Fruit fly (Drosophila melanogaster): ENCODE measurements around the gene daed.
A peak's percentile ranks its signal among the peaks of the same experiment; 100 is the strongest.

daed gene

dm6 chr2L:2236722-2237121 lies 20.6 kb upstream of the daed start, which contains the start of gene Sec24CD (continued):
- TF ChIP-seq Aef1 (GFP tag; IDR thresholded peaks at IDR 0.05) (no peak), CG31224 (GFP tag; IDR thresholded peaks at IDR 0.05) (no peak), CG4404 (GFP tag; IDR thresholded peaks at IDR 0.05) (no peak), Blimp-1 (GFP tag; optimal IDR thresholded peaks at IDR 0.05) (no peak), btn (GFP tag; optimal IDR thresholded peaks at IDR 0.05) (no peak), CG15011 (GFP tag; optimal IDR thresholded peaks at IDR 0.05) (no peak), Mad (GFP tag; optimal IDR thresholded peaks at IDR 0.05) (no peak), Gug (GFP tag; IDR thresholded peaks at IDR 0.05) (no peak), Med (GFP tag) (peak; percentile 57), CG4854 (GFP tag; optimal IDR thresholded peaks at IDR 0.05) (no peak), CG2120 (GFP tag; optimal IDR thresholded peaks at IDR 0.05) (peak; percentile 6), Bdp1 (GFP tag; optimal IDR thresholded peaks at IDR 0.05) (no peak), ap (GFP tag; IDR thresholded peaks at IDR 0.05) (no peak), oc (tag; optimal IDR thresholded peaks at IDR 0.05) (no peak), dan (GFP tag; IDR thresholded peaks at IDR 0.05) (no peak), lov (optimal IDR thresholded peaks at IDR 0.05) (no peak), lov (GFP tag; IDR thresholded peaks at IDR 0.05) (no peak), Xbp1 (GFP tag; optimal IDR thresholded peaks at IDR 0.05) (peak; percentile 79), dpn (GFP tag; optimal IDR thresholded peaks at IDR 0.05) (no peak), MESR4 (GFP tag; optimal IDR thresholded peaks at IDR 0.05) (peak; percentile 84), zfh1 (GFP tag; IDR thresholded peaks at IDR 0.05) (no peak), CG18764 (GFP tag; optimal IDR thresholded peaks at IDR 0.05) (no peak), CG18619 (GFP tag; optimal IDR thresholded peaks at IDR 0.05) (no peak), prd (optimal IDR thresholded peaks at IDR 0.05) (no peak), prd (GFP tag; IDR thresholded peaks at IDR 0.05) (no peak), CG14710 (tag; optimal IDR thresholded peaks at IDR 0.05) (peak; percentile 51), br (optimal IDR thresholded peaks at IDR 0.05) (no peak), CG13287 (GFP tag; IDR thresholded peaks at IDR 0.05; ENCODE audit: partially characterized antibody) (peak; percentile 97), pzg (GFP tag; optimal IDR thresholded peaks at IDR 0.05) (peak; percentile 84), CG15479 (GFP tag; optimal IDR thresholded peaks at IDR 0.05) (no peak), toy (GFP tag; IDR thresholded peaks at IDR 0.05) (no peak), CG17186 (GFP tag; optimal IDR thresholded peaks at IDR 0.05) (peak; percentile 10), H15 (GFP tag; IDR thresholded peaks at IDR 0.05) (no peak), aop (GFP tag; IDR thresholded peaks at IDR 0.05) (no peak), cad (GFP tag; optimal IDR thresholded peaks at IDR 0.05) (no peak), tgo (GFP tag; IDR thresholded peaks at IDR 0.05) (no peak), Deaf1 (tag; optimal IDR thresholded peaks at IDR 0.05) (no peak), salm (tag; optimal IDR thresholded peaks at IDR 0.05) (peak; percentile 16), pnt (GFP tag; optimal IDR thresholded peaks at IDR 0.05) (no peak), mirr (GFP tag; optimal IDR thresholded peaks at IDR 0.05) (no peak), ftz-f1 (GFP tag; optimal IDR thresholded peaks at IDR 0.05) (no peak), NK7.1 (GFP tag; optimal IDR thresholded peaks at IDR 0.05) (no peak), HLH4C (GFP tag; IDR thresholded peaks at IDR 0.05; ENCODE audit: partially characterized antibody) (peak; percentile 99), CG10959 (GFP tag; IDR thresholded peaks at IDR 0.05) (no peak), CG10321 (GFP tag; IDR thresholded peaks at IDR 0.05) (no peak), CG4328 (GFP tag; optimal IDR thresholded peaks at IDR 0.05) (no peak), CG4707 (GFP tag; optimal IDR thresholded peaks at IDR 0.05) (no peak), CG17361 (GFP tag; IDR thresholded peaks at IDR 0.05) (no peak), BEAF-32 (GFP tag; optimal IDR thresholded peaks at IDR 0.05) (peak; percentile 61), CG8281 (tag; optimal IDR thresholded peaks at IDR 0.05) (no peak), CG6254 (GFP tag; optimal IDR thresholded peaks at IDR 0.05) (no peak), CG7987 (GFP tag; optimal IDR thresholded peaks at IDR 0.05) (no peak), tll (GFP tag; optimal IDR thresholded peaks at IDR 0.05) (no peak)
